Fruit fly (Drosophila melanogaster) whole organism, embryonic: ENCODE measurements around the gene MBD-R2.

Experiments used
- Asciz ChIP-seq: fragments of 200-800 bp; sonication (Bioruptor generic); optimal IDR thresholded peaks from 2 replicates; lab custom pipeline; 2017; ENCODE audit warnings: missing biosample characterization, mild to moderate bottlenecking, missing genetic modification characterization, missing genetic modification reagents
- Bteb2 ChIP-seq: fragments of 200-800 bp; sonication (Bioruptor generic); optimal IDR thresholded peaks from 2 replicates; lab custom pipeline; 2016; ENCODE audit warnings: missing biosample characterization, missing genetic modification characterization
- CG11247 ChIP-seq: fragments of 200-800 bp; sonication (Bioruptor generic); IDR thresholded peaks from 2 replicates; pipeline ENCODE4 v1.3.6; 2022; ENCODE audit warnings: missing biosample characterization, missing genetic modification characterization
- CG11504 ChIP-seq: fragments of 200-800 bp; sonication (Bioruptor generic); optimal IDR thresholded peaks from 3 replicates; lab custom pipeline; 2019; ENCODE audit warnings: missing biosample characterization, mild to moderate bottlenecking, missing genetic modification characterization, moderate library complexity
- CG12236 ChIP-seq: fragments of 200-800 bp; sonication (Bioruptor generic); optimal IDR thresholded peaks from 2 replicates; lab custom pipeline; 2016; ENCODE audit warnings: missing biosample characterization, missing genetic modification characterization
- CG1529 ChIP-seq: fragments of 200-800 bp; sonication (Bioruptor generic); optimal IDR thresholded peaks from 3 replicates; lab custom pipeline; 2018; ENCODE audit warnings: missing biosample characterization, missing genetic modification characterization
- CG15601 ChIP-seq: fragments of 200-800 bp; sonication (Bioruptor generic); optimal IDR thresholded peaks from 3 replicates; lab custom pipeline; 2019; ENCODE audit warnings: missing biosample characterization, mild to moderate bottlenecking, missing genetic modification characterization, moderate library complexity
- CG18476 ChIP-seq: fragments of 200-800 bp; sonication (Bioruptor generic); optimal IDR thresholded peaks from 2 replicates; lab custom pipeline; 2016; ENCODE audit warnings: missing biosample characterization, mild to moderate bottlenecking, missing genetic modification characterization
- CG2129 ChIP-seq: fragments of 200-800 bp; sonication (Bioruptor generic); IDR thresholded peaks from 2 replicates; pipeline ENCODE4 v1.3.6; 2022; ENCODE audit warnings: missing biosample characterization, missing genetic modification characterization; ENCODE audit not compliant: partially characterized antibody
- CG32532 ChIP-seq: fragments of 200-800 bp; sonication (Bioruptor generic); IDR thresholded peaks from 2 replicates; pipeline ENCODE4 v1.3.6; 2022; ENCODE audit warnings: missing biosample characterization, missing genetic modification characterization
- CG33557 ChIP-seq: fragments of 200-800 bp; sonication (Bioruptor generic); optimal IDR thresholded peaks from 2 replicates; lab custom pipeline; 2019; ENCODE audit warnings: missing biosample characterization, mild to moderate bottlenecking, missing genetic modification characterization, moderate library complexity
- CG34376 ChIP-seq: fragments of 200-800 bp; sonication (Bioruptor generic); optimal IDR thresholded peaks from 2 replicates; lab custom pipeline; 2018; ENCODE audit warnings: missing biosample characterization, mild to moderate bottlenecking, missing genetic modification characterization
- CG4820 ChIP-seq: fragments of 200-800 bp; sonication (Bioruptor generic); optimal IDR thresholded peaks from 3 replicates; lab custom pipeline; 2016; ENCODE audit warnings: missing biosample characterization, missing genetic modification characterization
- CG6813 ChIP-seq: fragments of 200-800 bp; sonication (Bioruptor generic); optimal IDR thresholded peaks from 2 replicates; lab custom pipeline; 2017; ENCODE audit warnings: missing biosample characterization, missing genetic modification characterization, mild to moderate bottlenecking, moderate library complexity, missing genetic modification reagents
- CG7745 ChIP-seq: fragments of 200-800 bp; sonication (Bioruptor generic); optimal IDR thresholded peaks from 2 replicates; lab custom pipeline; 2018; ENCODE audit warnings: missing biosample characterization, mild to moderate bottlenecking, missing genetic modification characterization, moderate library complexity
- CG8359 ChIP-seq: fragments of 200-800 bp; sonication (Bioruptor generic); optimal IDR thresholded peaks from 2 replicates; lab custom pipeline; 2017; ENCODE audit warnings: missing biosample characterization, mild to moderate bottlenecking, missing genetic modification characterization, borderline replicate concordance
- CG8765 ChIP-seq: fragments of 200-800 bp; sonication (Bioruptor generic); IDR thresholded peaks from 2 replicates; pipeline ENCODE4 v1.3.6; 2022; ENCODE audit warnings: missing biosample characterization, missing genetic modification characterization
- CG9215 ChIP-seq: fragments of 200-800 bp; sonication (Bioruptor generic); IDR thresholded peaks from 2 replicates; pipeline ENCODE4 v1.3.6; 2022; ENCODE audit warnings: missing biosample characterization, missing genetic modification characterization
- CHES-1-like ChIP-seq: fragments of 200-800 bp; sonication (Bioruptor generic); optimal IDR thresholded peaks from 2 replicates; lab custom pipeline; 2016; ENCODE audit warnings: missing biosample characterization, missing genetic modification characterization
- D19A ChIP-seq: fragments of 200-800 bp; optimal IDR thresholded peaks from 3 replicates; lab custom pipeline; 2019; ENCODE audit warnings: missing biosample characterization, mild to moderate bottlenecking, missing genetic modification characterization, moderate library complexity
- Dip2 ChIP-seq: fragments of 200-800 bp; sonication (Bioruptor generic); IDR thresholded peaks from 2 replicates; pipeline ENCODE4 v1.3.6; 2022; ENCODE audit warnings: missing biosample characterization, missing genetic modification characterization
- Doc3 ChIP-seq: fragments of 200-800 bp; sonication (Bioruptor generic); IDR thresholded peaks from 3 replicates; pipeline ENCODE4 v1.3.6; 2022; ENCODE audit warnings: missing biosample characterization, missing genetic modification characterization; ENCODE audit not compliant: partially characterized antibody
- Ets65A ChIP-seq: fragments of 200-800 bp; sonication (Bioruptor generic); peaks from one replicate; lab custom pipeline; 2016; ENCODE audit warnings: missing biosample characterization, missing genetic modification characterization
- Hey ChIP-seq: fragments of 200-800 bp; sonication (Bioruptor generic); optimal IDR thresholded peaks from 3 replicates; lab custom pipeline; 2018; ENCODE audit warnings: missing biosample characterization, mild to moderate bottlenecking, missing genetic modification characterization
- Nf-YB ChIP-seq: fragments of 200-800 bp; sonication (Bioruptor generic); optimal IDR thresholded peaks from 3 replicates; lab custom pipeline; 2019; ENCODE audit warnings: missing biosample characterization, mild to moderate bottlenecking, missing genetic modification characterization, moderate library complexity
- Poxn ChIP-seq: fragments of 200-800 bp; sonication (Bioruptor generic); IDR thresholded peaks from 2 replicates; pipeline ENCODE4 v1.3.6; 2022; ENCODE audit warnings: missing biosample characterization, missing genetic modification characterization
- Rx ChIP-seq: fragments of 200-800 bp; sonication (Bioruptor generic); IDR thresholded peaks from 2 replicates; pipeline ENCODE4 v1.3.6; 2022; ENCODE audit warnings: missing biosample characterization, missing genetic modification characterization
- Scr ChIP-seq: fragments of 200-800 bp; sonication (Bioruptor generic); IDR thresholded peaks from 2 replicates; pipeline ENCODE4 v1.3.6; 2022; ENCODE audit warnings: missing biosample characterization, missing genetic modification characterization; ENCODE audit not compliant: partially characterized antibody
- crc ChIP-seq: fragments of 200-800 bp; sonication (Bioruptor generic); optimal IDR thresholded peaks from 2 replicates; lab custom pipeline; 2016; ENCODE audit warnings: missing biosample characterization, missing genetic modification characterization
- dysf ChIP-seq: fragments of 200-800 bp; sonication (Bioruptor generic); IDR thresholded peaks from 3 replicates; pipeline ENCODE4 v1.3.6; 2022; ENCODE audit warnings: missing biosample characterization, missing genetic modification characterization
- exex ChIP-seq: fragments of 200-800 bp; sonication (Bioruptor generic); optimal IDR thresholded peaks from 4 replicates; lab custom pipeline; 2018; ENCODE audit warnings: missing biosample characterization, mild to moderate bottlenecking, missing genetic modification characterization, moderate library complexity
- ind ChIP-seq: fragments of 200-800 bp; sonication (Bioruptor generic); optimal IDR thresholded peaks from 3 replicates; lab custom pipeline; 2016; ENCODE audit warnings: missing biosample characterization, missing genetic modification characterization
- kah ChIP-seq: fragments of 200-800 bp; sonication (Bioruptor generic); optimal IDR thresholded peaks from 2 replicates; lab custom pipeline; 2018; ENCODE audit warnings: missing biosample characterization, mild to moderate bottlenecking, missing genetic modification characterization
- mirr ChIP-seq: fragments of 200-800 bp; sonication (Bioruptor generic); optimal IDR thresholded peaks from 3 replicates; lab custom pipeline; 2018; ENCODE audit warnings: missing biosample characterization, mild to moderate bottlenecking, missing genetic modification characterization
- pan ChIP-seq, 4 experiments: fragments of >200 bp in 3 of 4; fragments of 200-800 bp in 1 of 4; sonication (Bioruptor generic) in 1 of 4; optimal IDR thresholded peaks in 3 of 4; IDR thresholded peaks in 1 of 4; 2 replicates each; pipeline versions ENCODE4 v1.3.6 to Lab custom; 2017 to 2022; ENCODE audit warnings: missing biosample characterization in 2 of 4, missing genetic modification characterization in 2 of 4, mixed read lengths in 1 of 4
- pho ChIP-seq: fragments of 200-800 bp; sonication (Bioruptor generic); optimal IDR thresholded peaks from 2 replicates; lab custom pipeline; 2016; ENCODE audit warnings: missing biosample characterization, missing genetic modification characterization
- row ChIP-seq: fragments of 200-800 bp; sonication (Bioruptor generic); IDR thresholded peaks from 3 replicates; pipeline ENCODE4 v1.3.6; 2022; ENCODE audit warnings: missing biosample characterization, missing genetic modification characterization
- scrt ChIP-seq: fragments of 200-800 bp; sonication (Bioruptor generic); optimal IDR thresholded peaks from 2 replicates; lab custom pipeline; 2018; ENCODE audit warnings: missing biosample characterization, mild to moderate bottlenecking, missing genetic modification characterization, moderate library complexity
- toy ChIP-seq: fragments of 200-800 bp; sonication (Bioruptor generic); IDR thresholded peaks from 2 replicates; pipeline ENCODE4 v1.3.6; 2022; ENCODE audit warnings: missing biosample characterization, missing genetic modification characterization
- tx ChIP-seq: fragments of 200-800 bp; sonication (Bioruptor generic); optimal IDR thresholded peaks from 2 replicates; lab custom pipeline; 2016; ENCODE audit warnings: missing biosample characterization, missing genetic modification characterization
- wor ChIP-seq: fragments of 200-800 bp; sonication (Bioruptor generic); IDR thresholded peaks from 2 replicates; pipeline ENCODE4 v1.3.6; 2022; ENCODE audit warnings: missing biosample characterization, missing genetic modification characterization
- yki ChIP-seq: fragments of >200 bp; optimal IDR thresholded peaks from 3 replicates; lab custom pipeline; 2018

MBD-R2 gene

dm6 chr3R:12398054-12398453 lies 42.0 kb upstream of the MBD-R2 start:
- TF ChIP-seq D19A (peak; percentile 17), CG6813 (GFP tag; lab: Kevin White, UChicago) (peak; percentile 0), Bteb2 (GFP tag; lab: Kevin White, UChicago) (no peak), Poxn (no peak), Nf-YB (GFP tag; lab: Kevin White, UChicago) (no peak), row (GFP tag; lab: Robert Waterston, UW) (no peak), CG18476 (peak; percentile 13), scrt (GFP tag; lab: Kevin White, UChicago) (no peak), Scr (GFP tag; lab: Robert Waterston, UW) (no peak), exex (tag; lab: Kevin White, UChicago) (peak; percentile 86), pan (optimal IDR thresholded peaks at IDR 0.05; lab: Kevin White, UChicago) (no peak), pan (GFP tag; optimal IDR thresholded peaks at IDR 0.05 in 1 of 2, IDR thresholded peaks at IDR 0.05 in 1 of 2) (no peak), mirr (GFP tag; lab: Kevin White, UChicago) (peak; percentile 67), CG4820 (GFP tag; lab: Kevin White, UChicago) (no peak), CG32532 (no peak), CG1529 (GFP tag; lab: Kevin White, UChicago) (no peak), toy (no peak), CG34376 (peak; percentile 18), CG7745 (tag; lab: Kevin White, UChicago) (peak; percentile 89)

DNA sequence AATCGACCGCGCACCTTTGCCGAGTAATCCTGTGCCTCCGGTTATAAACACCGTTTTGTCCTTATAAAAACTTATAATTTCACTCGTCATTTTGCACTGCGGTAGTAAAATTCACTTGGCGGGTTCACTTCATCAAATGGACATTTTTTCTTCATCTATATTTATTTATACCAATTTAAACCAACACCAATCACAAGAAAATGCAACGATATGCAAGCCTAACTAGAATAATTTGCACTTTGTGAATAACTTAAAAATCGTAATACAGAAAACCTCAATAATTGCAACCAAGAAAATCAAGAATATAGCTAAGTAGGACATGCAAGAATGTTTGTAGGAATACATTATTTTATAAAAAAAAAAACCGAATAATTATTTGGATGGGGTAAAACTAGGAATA lies 39.8 kb upstream of the MBD-R2 start, which contains the start of the genes CG10096 and CG10097:
TSS of gene CG10096 (minus strand) at position 101 of the 400 bp plus-strand sequence.
TSS of gene CG10097 (minus strand) at position 101 of the 400 bp plus-strand sequence.
- peak; percentile 29 for TF ChIP-seq Ets65A
- TF ChIP-seq tx (GFP tag; lab: Kevin White, UChicago), result no peak

dm6 chr3R:12386965-12387364 lies 30.9 kb upstream of the MBD-R2 start, which contains the start of gene CG33098:
CG33098 (plus strand) TSS chr3R:12387188.
- peak; percentile 97 for TF ChIP-seq CG8359
- no peak for TF ChIP-seq CG2129 (GFP tag; lab: Robert Waterston, UW)

DNA sequence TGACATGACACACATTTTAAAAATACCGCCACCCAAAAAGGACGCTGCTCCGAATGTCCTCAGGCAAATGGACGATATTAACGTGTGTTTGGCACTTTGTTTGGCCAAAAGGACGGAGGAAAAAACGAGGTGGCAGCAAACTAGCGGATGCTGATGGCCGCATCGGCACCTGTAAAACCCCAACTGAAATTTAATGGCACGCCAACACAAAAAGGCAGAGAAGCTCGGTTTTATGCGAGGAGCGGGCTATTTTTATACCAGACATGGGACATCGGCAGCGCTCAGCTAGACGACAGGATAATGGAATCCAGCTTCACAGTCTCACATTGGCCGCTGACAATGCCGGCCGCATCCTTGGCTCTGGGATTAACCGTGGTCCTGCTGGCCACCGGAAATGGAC lies 29.9 kb upstream of the MBD-R2 start, which contains the start of gene Sol1:
TSS of gene Sol1 (plus strand) at position 301 of the 400 bp plus-strand sequence.
- TF ChIP-seq wor (GFP tag; lab: Robert Waterston, UW), result no peak
- TF ChIP-seq CG8765 (GFP tag; lab: Robert Waterston, UW), result no peak
- no peak for TF ChIP-seq yki (lab: Kevin White, UChicago)
- no peak for TF ChIP-seq CG11504 (tag; lab: Kevin White, UChicago)
- no peak for TF ChIP-seq CG12236 (GFP tag; lab: Kevin White, UChicago)
- TF ChIP-seq Rx (GFP tag; lab: Robert Waterston, UW), result no peak
- no peak for TF ChIP-seq pho (GFP tag; lab: Kevin White, UChicago)
- TF ChIP-seq ind (GFP tag; lab: Kevin White, UChicago), result no peak
- TF ChIP-seq crc, result no peak
- no peak for TF ChIP-seq CG9215 (GFP tag; lab: Robert Waterston, UW)
- TF ChIP-seq Dip2, result no peak
- no peak for TF ChIP-seq CHES-1-like (GFP tag; lab: Kevin White, UChicago)
- no peak for TF ChIP-seq Asciz (GFP tag; lab: Kevin White, UChicago)
- no peak for TF ChIP-seq Hey (tag; lab: Kevin White, UChicago)
- no peak for TF ChIP-seq CG11247 (GFP tag; lab: Robert Waterston, UW)
- no peak for TF ChIP-seq Doc3
- TF ChIP-seq kah (GFP tag; lab: Kevin White, UChicago), result no peak
- TF ChIP-seq dysf (GFP tag; lab: Robert Waterston, UW), result no peak
- TF ChIP-seq CG33557 (GFP tag; lab: Kevin White, UChicago), result no peak
- TF ChIP-seq CG15601, result no peak
